Worm (Caenorhabditis elegans) whole organism, mixed stage, embryonic: ENCODE measurements around the gene C07A9.9.

Experiments
- elt-1 ChIP-seq: sonication (generic microtip); optimal IDR thresholded peaks from 2 replicates; lab custom pipeline; 2017; ENCODE audit warnings: missing genetic modification characterization, mild to moderate bottlenecking, missing compliant biosample characterization, antibody characterized with exemption, moderate library complexity, borderline replicate concordance; ENCODE audit not compliant: insufficient read depth
- lin-13 ChIP-seq: fragments of 150-350 bp; optimal IDR thresholded peaks from 2 replicates; lab custom pipeline; 2014; ENCODE audit warnings: missing biosample characterization, missing genetic modification characterization
- lin-32 ChIP-seq: fragments of 200-800 bp; sonication (Bioruptor generic); optimal IDR thresholded peaks from 2 replicates; lab custom pipeline; 2018; ENCODE audit warnings: mild to moderate bottlenecking, missing genetic modification characterization, missing compliant biosample characterization
- mab-5 ChIP-seq: fragments of 150-350 bp; optimal IDR thresholded peaks from 2 replicates; lab custom pipeline; 2014; ENCODE audit warnings: missing biosample characterization, missing genetic modification characterization
- mep-1 ChIP-seq: fragments of 150-350 bp; optimal IDR thresholded peaks from 2 replicates; lab custom pipeline; 2017; ENCODE audit warnings: missing biosample characterization, missing genetic modification reagents, missing genetic modification characterization, inconsistent platforms
- mls-2 ChIP-seq: sonication (generic microtip); optimal IDR thresholded peaks from 2 replicates; lab custom pipeline; 2016; ENCODE audit warnings: mild to moderate bottlenecking, missing genetic modification characterization, moderate library complexity, missing compliant biosample characterization
- nhr-12 ChIP-seq: fragments of 150-350 bp; optimal IDR thresholded peaks from 2 replicates; lab custom pipeline; 2014; ENCODE audit warnings: missing biosample characterization, missing genetic modification characterization
- pha-4 ChIP-seq: fragments of 150-350 bp; optimal IDR thresholded peaks from 2 replicates; lab custom pipeline; 2018; ENCODE audit warnings: missing biosample characterization, missing genetic modification reagents, missing genetic modification characterization
- sptf-1 ChIP-seq: sonication (generic microtip); optimal IDR thresholded peaks from 2 replicates; lab custom pipeline; 2017; ENCODE audit warnings: mild to moderate bottlenecking, missing genetic modification characterization, moderate library complexity, missing compliant biosample characterization
- unc-39 ChIP-seq: fragments of 150-350 bp; optimal IDR thresholded peaks from 2 replicates; lab custom pipeline; 2014; ENCODE audit warnings: missing biosample characterization, missing genetic modification characterization
- unc-62 ChIP-seq: fragments of 150-350 bp; optimal IDR thresholded peaks from 2 replicates; lab custom pipeline; 2014; ENCODE audit warnings: missing biosample characterization, missing genetic modification reagents, missing genetic modification characterization

ce11 chrIII:9685959-9686358 is 18.5 kb upstream of the C07A9.9 start, which contains the start of gene C07A9.10:
- no peak for TF ChIP-seq sptf-1 (tag; lab: Kevin White, UChicago)
- TF ChIP-seq pha-4 (tag; lab: Kevin White, UChicago), result no peak
- TF ChIP-seq mep-1 (tag; lab: Kevin White, UChicago), result no peak
- no peak for TF ChIP-seq mab-5 (tag; lab: Kevin White, UChicago)
- no peak for TF ChIP-seq unc-62 (GFP tag; lab: Kevin White, UChicago)
- TF ChIP-seq unc-39 (tag; lab: Kevin White, UChicago), result no peak
- no peak for TF ChIP-seq lin-13 (tag; lab: Kevin White, UChicago)
- TF ChIP-seq nhr-12 (tag; lab: Kevin White, UChicago), result no peak
- no peak for TF ChIP-seq lin-32 (GFP tag; lab: Kevin White, UChicago)
- TF ChIP-seq elt-1, result no peak
- no peak for TF ChIP-seq mls-2 (tag; lab: Kevin White, UChicago)
